Fruit fly (Drosophila melanogaster) whole organism, prepupa: ENCODE results near the gene CG31793.

ENCODE experiments used
- CG10669 ChIP-seq: fragments of 200-800 bp; sonication (Bioruptor generic); optimal IDR thresholded peaks from 3 replicates; lab custom pipeline; 2018; ENCODE audit warnings: missing biosample characterization, mild to moderate bottlenecking, missing genetic modification characterization, moderate library complexity
- CG11762 ChIP-seq: fragments of 200-800 bp; sonication (Bioruptor generic); optimal IDR thresholded peaks from 3 replicates; lab custom pipeline; 2016; ENCODE audit warnings: missing biosample characterization, missing genetic modification characterization; ENCODE audit not compliant: insufficient read depth
- CG11902 ChIP-seq: fragments of 200-800 bp; sonication (Bioruptor generic); optimal IDR thresholded peaks from 3 replicates; lab custom pipeline; 2016; ENCODE audit warnings: missing biosample characterization, missing genetic modification characterization
- CG15336 ChIP-seq: fragments of 200-800 bp; sonication (Bioruptor generic); IDR thresholded peaks from 2 replicates; pipeline ENCODE4 v1.3.6; 2022; ENCODE audit warnings: missing biosample characterization, missing genetic modification characterization
- CG1621 ChIP-seq: fragments of 200-800 bp; sonication (Bioruptor generic); optimal IDR thresholded peaks from 3 replicates; lab custom pipeline; 2018; ENCODE audit warnings: missing biosample characterization, mild to moderate bottlenecking, missing genetic modification characterization
- CG16779 ChIP-seq: fragments of 200-800 bp; sonication (Bioruptor generic); optimal IDR thresholded peaks from 3 replicates; lab custom pipeline; 2017; ENCODE audit warnings: missing biosample characterization, mild to moderate bottlenecking, missing genetic modification characterization
- CG3032 ChIP-seq: fragments of 200-800 bp; optimal IDR thresholded peaks from 2 replicates; lab custom pipeline; 2019; ENCODE audit warnings: missing biosample characterization, mild to moderate bottlenecking, missing genetic modification characterization, moderate library complexity
- CG31627 ChIP-seq: fragments of 200-800 bp; sonication (Bioruptor generic); optimal IDR thresholded peaks from 3 replicates; lab custom pipeline; 2016; ENCODE audit warnings: missing biosample characterization, missing genetic modification characterization
- CG32006 ChIP-seq: fragments of 200-800 bp; sonication (Bioruptor generic); optimal IDR thresholded peaks from 3 replicates; lab custom pipeline; 2017; ENCODE audit warnings: missing biosample characterization, mild to moderate bottlenecking, missing genetic modification characterization
- CG34406 ChIP-seq: fragments of 200-800 bp; sonication (Bioruptor generic); optimal IDR thresholded peaks from 3 replicates; lab custom pipeline; 2016; ENCODE audit warnings: missing biosample characterization, missing genetic modification characterization
- CG3919 ChIP-seq: fragments of 200-800 bp; sonication (Bioruptor generic); optimal IDR thresholded peaks from 3 replicates; lab custom pipeline; 2016; ENCODE audit warnings: missing biosample characterization, missing genetic modification characterization
- CG4318 ChIP-seq: fragments of 200-800 bp; sonication (Bioruptor generic); optimal IDR thresholded peaks from 3 replicates; lab custom pipeline; 2017; ENCODE audit warnings: missing biosample characterization, mild to moderate bottlenecking, missing genetic modification characterization
- CG6163 ChIP-seq: fragments of 200-800 bp; sonication (Bioruptor generic); IDR thresholded peaks from 3 replicates; pipeline ENCODE4 v1.3.6; 2022; ENCODE audit warnings: missing biosample characterization, missing genetic modification characterization
- CG6276 ChIP-seq: fragments of 200-800 bp; sonication (Bioruptor generic); optimal IDR thresholded peaks from 2 replicates; lab custom pipeline; 2017; ENCODE audit warnings: missing biosample characterization, mild to moderate bottlenecking, missing genetic modification characterization
- CG6854 ChIP-seq: fragments of 200-800 bp; sonication (Bioruptor generic); optimal IDR thresholded peaks from 2 replicates; lab custom pipeline; 2017; ENCODE audit warnings: missing biosample characterization, mild to moderate bottlenecking, missing genetic modification characterization
- CG7368 ChIP-seq: fragments of 200-800 bp; sonication (Bioruptor generic); optimal IDR thresholded peaks from 3 replicates; lab custom pipeline; 2016; ENCODE audit warnings: missing biosample characterization, missing genetic modification characterization
- CG8119 ChIP-seq: fragments of 200-800 bp; sonication (Bioruptor generic); IDR thresholded peaks from 3 replicates; pipeline ENCODE4 v1.3.6; 2022; ENCODE audit warnings: missing biosample characterization, missing genetic modification characterization
- CG8319 ChIP-seq: fragments of 200-800 bp; sonication (Bioruptor generic); optimal IDR thresholded peaks from 3 replicates; lab custom pipeline; 2016; ENCODE audit warnings: missing biosample characterization, missing genetic modification characterization
- CG8632 ChIP-seq: fragments of 200-800 bp; sonication (Bioruptor generic); optimal IDR thresholded peaks from 3 replicates; lab custom pipeline; 2016; ENCODE audit warnings: missing biosample characterization, missing genetic modification characterization
- Eip75B ChIP-seq: fragments of 200-800 bp; sonication (Bioruptor generic); optimal IDR thresholded peaks from 3 replicates; lab custom pipeline; 2016; ENCODE audit warnings: missing biosample characterization, missing genetic modification characterization
- Eip78C ChIP-seq: fragments of 200-800 bp; sonication (Bioruptor generic); peaks from one replicate; lab custom pipeline; 2016; ENCODE audit warnings: missing biosample characterization, missing genetic modification characterization
- Eip93F ChIP-seq: fragments of 200-800 bp; sonication (Bioruptor generic); optimal IDR thresholded peaks from 2 replicates; lab custom pipeline; 2016; ENCODE audit warnings: missing biosample characterization, mild to moderate bottlenecking, missing genetic modification characterization
- Ets21C ChIP-seq: fragments of 200-800 bp; sonication (Bioruptor generic); optimal IDR thresholded peaks from 3 replicates; lab custom pipeline; 2016; ENCODE audit warnings: missing biosample characterization, missing genetic modification characterization
- Ets96B ChIP-seq: fragments of 200-800 bp; optimal IDR thresholded peaks from 2 replicates; lab custom pipeline; 2019; ENCODE audit warnings: missing biosample characterization, mild to moderate bottlenecking, missing genetic modification characterization, moderate library complexity
- Hr38 ChIP-seq: sonication (Bioruptor generic); optimal IDR thresholded peaks from 2 replicates; lab custom pipeline; 2016; ENCODE audit warnings: missing biosample characterization, missing genetic modification characterization
- Hr39 ChIP-seq: fragments of 200-800 bp; sonication (Bioruptor generic); optimal IDR thresholded peaks from 2 replicates; lab custom pipeline; 2016; ENCODE audit warnings: missing biosample characterization, missing genetic modification characterization
- Hr4 ChIP-seq: fragments of 200-800 bp; sonication (Bioruptor generic); optimal IDR thresholded peaks from 3 replicates; lab custom pipeline; 2016; ENCODE audit warnings: missing biosample characterization, missing genetic modification characterization
- Lpt ChIP-seq: fragments of 200-800 bp; sonication (Bioruptor generic); optimal IDR thresholded peaks from 3 replicates; lab custom pipeline; 2016; ENCODE audit warnings: missing biosample characterization, missing genetic modification characterization
- Smox ChIP-seq: fragments of 200-800 bp; sonication (Bioruptor generic); optimal IDR thresholded peaks from 3 replicates; lab custom pipeline; 2016; ENCODE audit warnings: missing biosample characterization, missing genetic modification characterization
- Sox14 ChIP-seq: fragments of 200-800 bp; sonication (Bioruptor generic); optimal IDR thresholded peaks from 3 replicates; lab custom pipeline; 2016; ENCODE audit warnings: missing biosample characterization, missing genetic modification characterization
- Sox15 ChIP-seq: fragments of 200-800 bp; sonication (Bioruptor generic); optimal IDR thresholded peaks from 3 replicates; lab custom pipeline; 2016; ENCODE audit warnings: missing biosample characterization, missing genetic modification characterization
- achi ChIP-seq: fragments of 200-800 bp; sonication (Bioruptor generic); optimal IDR thresholded peaks from 3 replicates; lab custom pipeline; 2016; ENCODE audit warnings: missing biosample characterization, missing genetic modification characterization
- dac ChIP-seq: fragments of 200-800 bp; sonication (Bioruptor generic); optimal IDR thresholded peaks from 2 replicates; lab custom pipeline; 2017; ENCODE audit warnings: missing biosample characterization, mild to moderate bottlenecking, missing genetic modification characterization
- dsx ChIP-seq: fragments of 200-800 bp; optimal IDR thresholded peaks from 3 replicates; lab custom pipeline; 2019; ENCODE audit warnings: missing biosample characterization, mild to moderate bottlenecking, missing genetic modification characterization, moderate library complexity; ENCODE audit not compliant: poor library complexity, severe bottlenecking
- eg ChIP-seq: fragments of 200-800 bp; sonication (Bioruptor generic); IDR thresholded peaks from 3 replicates; pipeline ENCODE4 v1.3.6; 2022; ENCODE audit warnings: missing biosample characterization, missing genetic modification characterization
- esn ChIP-seq: fragments of 200-800 bp; sonication (Bioruptor generic); optimal IDR thresholded peaks from 2 replicates; lab custom pipeline; 2016; ENCODE audit warnings: missing biosample characterization, mild to moderate bottlenecking, missing genetic modification characterization, moderate library complexity
- fd85E ChIP-seq: fragments of 200-800 bp; sonication (Bioruptor generic); optimal IDR thresholded peaks from 3 replicates; lab custom pipeline; 2016; ENCODE audit warnings: missing biosample characterization, missing genetic modification characterization
- fkh ChIP-seq: fragments of 200-800 bp; sonication (Bioruptor generic); optimal IDR thresholded peaks from 3 replicates; lab custom pipeline; 2017; ENCODE audit warnings: missing biosample characterization, mild to moderate bottlenecking, missing genetic modification characterization, moderate library complexity
- lz ChIP-seq: fragments of 200-800 bp; sonication (Bioruptor generic); optimal IDR thresholded peaks from 3 replicates; lab custom pipeline; 2016; ENCODE audit warnings: missing biosample characterization, missing genetic modification characterization
- net ChIP-seq: fragments of 200-800 bp; sonication (Bioruptor generic); optimal IDR thresholded peaks from 3 replicates; lab custom pipeline; 2016; ENCODE audit warnings: missing biosample characterization, missing genetic modification characterization
- pdm3 ChIP-seq: fragments of 200-800 bp; sonication (Bioruptor generic); optimal IDR thresholded peaks from 3 replicates; lab custom pipeline; 2016; ENCODE audit warnings: missing biosample characterization, missing genetic modification characterization
- salr ChIP-seq, 2 experiments: fragments of 200-800 bp; sonication (Bioruptor generic); optimal IDR thresholded peaks; 3 replicates each; lab custom pipeline; 2016 to 2018; ENCODE audit warnings: missing biosample characterization in 2 of 2, missing genetic modification characterization in 2 of 2, mild to moderate bottlenecking in 1 of 2
- spab ChIP-seq: fragments of 200-800 bp; sonication (Bioruptor generic); optimal IDR thresholded peaks from 2 replicates; lab custom pipeline; 2017; ENCODE audit warnings: missing biosample characterization, mild to moderate bottlenecking, missing genetic modification characterization, missing genetic modification reagents
- ss ChIP-seq, 2 experiments: fragments of 200-800 bp; sonication (Bioruptor generic); optimal IDR thresholded peaks; 2 replicates in 1 of 2; 3 replicates in 1 of 2; lab custom pipeline; 2017 to 2018; ENCODE audit warnings: mild to moderate bottlenecking in 2 of 2, missing biosample characterization in 2 of 2, missing genetic modification characterization in 2 of 2, moderate library complexity in 1 of 2
- svp ChIP-seq: fragments of 200-800 bp; sonication (Bioruptor generic); peaks from one replicate; lab custom pipeline; 2016; ENCODE audit warnings: missing biosample characterization, missing genetic modification characterization
- vri ChIP-seq: fragments of 200-800 bp; sonication (Bioruptor generic); optimal IDR thresholded peaks from 3 replicates; lab custom pipeline; 2016; ENCODE audit warnings: missing biosample characterization, mild to moderate bottlenecking, missing genetic modification characterization

CG31793 gene

DNA sequence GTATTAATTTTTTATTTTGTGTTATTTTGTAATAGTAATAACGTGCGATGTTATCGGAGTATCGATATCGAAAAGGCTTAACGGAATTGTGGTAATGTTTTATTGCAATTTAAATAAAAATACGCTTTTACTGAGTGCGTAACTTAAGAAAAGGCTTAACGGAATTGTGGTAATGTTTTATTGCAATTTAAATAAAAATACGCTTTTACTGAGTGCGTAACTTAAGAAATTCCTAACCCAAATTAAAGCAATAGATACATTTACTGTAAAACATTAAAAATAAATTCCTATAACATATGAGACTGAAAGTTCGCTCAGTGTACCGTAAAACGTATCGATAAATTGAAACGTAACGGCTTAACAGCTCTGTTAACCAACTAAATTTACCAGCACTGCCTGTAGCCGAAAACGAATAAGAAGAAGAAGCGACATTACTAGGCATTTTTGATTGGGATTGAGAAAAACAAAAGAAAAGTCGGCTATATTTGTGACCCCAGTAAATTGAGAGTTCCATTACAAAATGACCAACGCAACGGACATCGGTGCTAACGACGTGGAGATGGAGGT, 48.5 kb downstream of the CG31793 start, which contains the start of gene Rpn3 (continued):
- peak; percentile 90 for TF ChIP-seq Eip78C (GFP tag; lab: Kevin White, UChicago)
- TF ChIP-seq CG34406 (GFP tag; lab: Kevin White, UChicago) = peak; percentile 84
- peak; percentile 80 for TF ChIP-seq CG32006 (GFP tag; lab: Kevin White, UChicago)
- TF ChIP-seq CG1621 (tag; lab: Kevin White, UChicago) = peak; percentile 71
- peak; percentile 26 for TF ChIP-seq Hr38
- TF ChIP-seq CG3032 (tag; lab: Kevin White, UChicago) = peak; percentile 74
- TF ChIP-seq CG10669 (GFP tag; lab: Kevin White, UChicago) = peak; percentile 75
- TF ChIP-seq Eip93F (GFP tag; lab: Kevin White, UChicago) = no peak
- TF ChIP-seq Ets21C (GFP tag; lab: Kevin White, UChicago) = peak; percentile 77
- peak; percentile 86 for TF ChIP-seq CG31627
- peak; percentile 92 for TF ChIP-seq CG6163 (GFP tag; lab: Robert Waterston, UW)
- TF ChIP-seq fd85E (GFP tag; lab: Kevin White, UChicago) = no peak
- TF ChIP-seq CG8319 (GFP tag; lab: Kevin White, UChicago) = peak; percentile 62
- TF ChIP-seq CG11902 (GFP tag; lab: Kevin White, UChicago) = peak; percentile 56
- peak; percentile 86 for TF ChIP-seq CG8119 (GFP tag; lab: Robert Waterston, UW)
- TF ChIP-seq dsx = peak; percentile 85
- no peak for TF ChIP-seq vri (GFP tag; lab: Kevin White, UChicago)
- peak; percentile 86 for TF ChIP-seq Sox14 (GFP tag; lab: Kevin White, UChicago)
- no peak for TF ChIP-seq fkh (GFP tag; lab: Kevin White, UChicago)
- no peak for TF ChIP-seq svp (GFP tag; lab: Kevin White, UChicago)
- TF ChIP-seq Hr4 (GFP tag; lab: Kevin White, UChicago) = no peak
- TF ChIP-seq CG8632 (GFP tag; lab: Kevin White, UChicago) = peak; percentile 80
- peak; percentile 56 for TF ChIP-seq dac (GFP tag; lab: Kevin White, UChicago)
- peak; percentile 83 for TF ChIP-seq Ets96B (tag; lab: Kevin White, UChicago)
- peak; percentile 65 for TF ChIP-seq Sox15 (GFP tag; lab: Kevin White, UChicago)
- peak; percentile 91 for TF ChIP-seq eg (GFP tag; lab: Robert Waterston, UW)
- TF ChIP-seq, all 60 proteins: peak for 42

DNA sequence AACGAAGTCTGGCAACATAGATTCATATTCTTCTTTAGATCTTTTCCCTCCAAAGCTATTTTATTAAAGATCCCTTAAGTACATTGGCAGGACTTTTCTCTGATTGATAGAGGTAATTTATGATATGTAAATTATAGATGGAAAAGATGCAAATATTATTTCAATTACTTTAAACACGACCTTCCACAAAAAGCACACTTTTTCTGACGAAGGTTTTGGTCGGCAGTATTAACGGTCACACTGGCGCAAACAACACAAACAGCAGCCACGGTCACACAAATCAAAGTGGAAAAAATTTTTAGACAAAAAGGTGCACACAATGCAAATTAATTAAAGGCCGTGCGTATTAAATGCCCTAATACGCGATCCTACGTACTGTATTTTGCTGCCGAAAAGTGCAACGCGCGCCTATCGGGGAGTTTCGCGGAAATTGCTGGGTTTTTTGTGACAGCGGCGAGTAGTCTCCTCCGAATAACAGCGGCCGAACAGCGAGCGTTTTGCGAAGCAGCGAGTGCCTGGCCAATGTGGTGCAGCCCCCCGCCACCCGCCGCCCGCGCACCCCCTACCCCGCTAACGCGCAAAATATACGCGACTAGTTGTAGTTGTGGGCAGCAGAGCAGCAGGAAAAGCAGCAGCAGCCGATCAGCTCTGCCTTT, 50.8 kb downstream of the CG31793 start, which contains the start of gene CG10492:
Gene CG10492, plus strand, starts transcription at position 219 of the 656 bp plus-strand sequence.
- TF ChIP-seq esn (GFP tag; lab: Kevin White, UChicago) (no peak), CG6276 (GFP tag; lab: Kevin White, UChicago) (no peak), CG4318 (GFP tag; lab: Kevin White, UChicago) (no peak), CG31627 (no peak), eg (GFP tag; lab: Robert Waterston, UW) (peak; percentile 33; the same call in 1 of the 3 replicates), lz (no peak), CG8119 (GFP tag; lab: Robert Waterston, UW) (peak; percentile 32; the same call in 1 of the 3 replicates), ss (GFP tag; optimal IDR thresholded peaks at IDR 0.05; lab: Kevin White, UChicago) (no peak), salr (GFP tag; optimal IDR thresholded peaks at IDR 0.05; lab: Kevin White, UChicago) (no peak), Hr4 (GFP tag; lab: Kevin White, UChicago) (no peak), net (GFP tag; lab: Kevin White, UChicago) (peak; percentile 10), spab (no peak), CG8319 (GFP tag; lab: Kevin White, UChicago) (no peak), CG11902 (GFP tag; lab: Kevin White, UChicago) (no peak), Eip75B (GFP tag; lab: Kevin White, UChicago) (no peak), achi (GFP tag; lab: Kevin White, UChicago) (peak; percentile 15), Eip78C (GFP tag; lab: Kevin White, UChicago) (peak; percentile 48), Lpt (GFP tag; lab: Kevin White, UChicago) (no peak), CG7368 (no peak), Eip93F (GFP tag; lab: Kevin White, UChicago) (no peak), CG1621 (tag; lab: Kevin White, UChicago) (peak; percentile 47), CG15336 (peak; percentile 28; the same call in 1 of the 2 replicates), CG32006 (GFP tag; lab: Kevin White, UChicago) (no peak), Sox14 (GFP tag; lab: Kevin White, UChicago) (peak; percentile 40), CG6163 (GFP tag; lab: Robert Waterston, UW) (no peak), CG11762 (GFP tag; lab: Kevin White, UChicago) (no peak), CG16779 (tag; lab: Kevin White, UChicago) (no peak), svp (GFP tag; lab: Kevin White, UChicago) (no peak), pdm3 (GFP tag; lab: Kevin White, UChicago) (no peak), dsx (no peak), Smox (GFP tag; lab: Kevin White, UChicago) (no peak), CG6854 (GFP tag; lab: Kevin White, UChicago) (peak; percentile 6), Hr39 (GFP tag; lab: Kevin White, UChicago) (no peak), vri (GFP tag; lab: Kevin White, UChicago) (no peak), CG3919 (GFP tag; lab: Kevin White, UChicago) (no peak)
